Worm (Caenorhabditis elegans) whole organism, midembryonic: ENCODE results near the gene cyn-6.

ENCODE experiments used
- T22C8.4 ChIP-seq: fragments of 200-800 bp; sonication (Bioruptor generic); IDR thresholded peaks from 2 replicates; pipeline ENCODE4 v1.3.6; 2022; ENCODE audit warnings: missing genetic modification characterization, missing compliant biosample characterization
- cog-1 ChIP-seq: sonication (generic microtip); optimal IDR thresholded peaks from 2 replicates; lab custom pipeline; 2016; ENCODE audit warnings: missing genetic modification characterization, missing compliant biosample characterization
- flt-1 ChIP-seq: fragments of 200-800 bp; sonication (Bioruptor generic); IDR thresholded peaks from 2 replicates; pipeline ENCODE4 v1.3.6; 2022; ENCODE audit warnings: missing genetic modification characterization, missing compliant biosample characterization
- klf-2 ChIP-seq: fragments of 200-800 bp; sonication (Bioruptor generic); conservative IDR thresholded peaks from 2 replicates; pipeline ENCODE4 v1.3.6; 2022; ENCODE audit warnings: missing genetic modification reagents, missing genetic modification characterization, missing compliant biosample characterization
- med-1 ChIP-seq: sonication (generic microtip); optimal IDR thresholded peaks from 2 replicates; lab custom pipeline; 2017; ENCODE audit warnings: missing genetic modification characterization, mild to moderate bottlenecking, missing compliant biosample characterization, antibody characterized with exemption, missing genetic modification reagents; ENCODE audit not compliant: insufficient read depth
- ref-1 ChIP-seq: fragments of 200-800 bp; sonication (Bioruptor generic); conservative IDR thresholded peaks from 2 replicates; pipeline ENCODE4 v1.3.6; 2022; ENCODE audit warnings: missing genetic modification reagents, missing genetic modification characterization, missing compliant biosample characterization
- tab-1 ChIP-seq: fragments of 200-800 bp; sonication (Bioruptor generic); IDR thresholded peaks from 2 replicates; pipeline ENCODE4 v1.3.6; 2022; ENCODE audit warnings: missing genetic modification characterization, missing compliant biosample characterization
- ztf-23 ChIP-seq: fragments of 200-800 bp; sonication (Bioruptor generic); IDR thresholded peaks from 2 replicates; pipeline ENCODE4 v1.3.6; 2022; ENCODE audit warnings: missing genetic modification reagents, missing genetic modification characterization, missing compliant biosample characterization
- ztf-29 ChIP-seq: fragments of 200-800 bp; sonication (Bioruptor generic); IDR thresholded peaks from 2 replicates; pipeline ENCODE4 v1.3.6; 2022; ENCODE audit warnings: missing genetic modification reagents, missing genetic modification characterization, missing compliant biosample characterization

The cyn-6 gene

DNA sequence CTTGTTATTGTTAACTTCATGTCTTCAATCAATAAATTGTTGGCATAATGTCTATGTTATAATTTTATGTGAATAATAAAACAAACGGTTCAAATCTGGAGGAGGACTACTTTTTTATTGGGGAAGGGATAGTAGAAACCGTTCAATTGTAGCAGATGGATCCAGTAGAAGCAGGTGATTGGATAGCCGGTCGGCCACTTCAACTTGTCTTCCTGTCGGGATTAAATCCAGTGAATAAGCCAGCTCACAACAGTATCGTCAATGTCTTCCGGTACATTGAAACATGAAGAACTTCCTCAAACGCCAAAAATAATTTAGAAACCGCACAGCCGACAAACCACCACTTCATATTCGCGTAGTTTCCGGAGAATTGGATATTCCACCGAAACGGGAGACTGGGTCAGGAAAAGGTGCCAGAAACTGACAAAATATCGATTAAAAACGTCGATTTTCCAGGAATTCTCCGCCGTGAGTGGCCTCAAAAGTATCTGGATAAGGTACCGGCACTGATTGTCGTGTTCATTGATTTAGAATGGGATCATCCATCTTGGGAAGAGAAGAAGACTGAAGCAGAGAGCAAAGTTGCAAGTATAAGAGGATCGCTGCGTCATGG lies 21.9 kb downstream of the cyn-6 start, which contains the start of gene trpp-11:
Gene trpp-11 (plus strand): TSS at position 153 of the 613 bp plus-strand sequence.
- TF ChIP-seq tab-1 (GFP tag; lab: Robert Waterston, UW), result no peak
- TF ChIP-seq T22C8.4 (GFP tag; lab: Robert Waterston, UW), result no peak
- no peak for TF ChIP-seq ref-1 (GFP tag; lab: Robert Waterston, UW)
- no peak for TF ChIP-seq med-1 (GFP tag; lab: Kevin White, UChicago)
- no peak for TF ChIP-seq flt-1
- no peak for TF ChIP-seq ztf-23 (GFP tag; lab: Robert Waterston, UW)
- no peak for TF ChIP-seq cog-1 (tag; lab: Kevin White, UChicago)
- TF ChIP-seq ztf-29, result no peak
- no peak for TF ChIP-seq klf-2 (GFP tag; lab: Robert Waterston, UW)

DNA sequence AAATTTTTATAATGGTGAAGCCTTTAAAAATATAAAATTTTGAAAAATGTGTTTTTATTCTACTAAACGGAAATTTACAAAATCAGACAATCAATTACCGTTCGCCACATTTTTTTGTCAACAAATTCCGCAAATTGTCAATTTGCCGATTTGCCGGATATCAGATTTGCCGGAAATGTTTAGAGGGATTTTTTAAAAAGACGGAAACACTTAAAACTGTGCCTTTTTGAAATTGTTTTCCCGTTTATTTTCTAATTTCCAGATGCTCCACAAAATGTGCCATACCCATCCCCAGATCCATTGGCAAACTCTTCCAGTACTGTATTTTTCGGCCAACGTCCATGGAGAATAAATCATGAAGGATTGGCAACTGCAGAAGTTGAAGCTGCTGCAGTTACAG lies 24.3 kb downstream of the cyn-6 start:
- TF ChIP-seq cog-1 (tag; lab: Kevin White, UChicago) (no peak), klf-2 (GFP tag; lab: Robert Waterston, UW) (no peak), ztf-29 (no peak), tab-1 (GFP tag; lab: Robert Waterston, UW) (no peak), ref-1 (GFP tag; lab: Robert Waterston, UW) (no peak), flt-1 (no peak), T22C8.4 (GFP tag; lab: Robert Waterston, UW) (no peak), ztf-23 (GFP tag; lab: Robert Waterston, UW) (no peak), med-1 (GFP tag; lab: Kevin White, UChicago) (no peak)

DNA sequence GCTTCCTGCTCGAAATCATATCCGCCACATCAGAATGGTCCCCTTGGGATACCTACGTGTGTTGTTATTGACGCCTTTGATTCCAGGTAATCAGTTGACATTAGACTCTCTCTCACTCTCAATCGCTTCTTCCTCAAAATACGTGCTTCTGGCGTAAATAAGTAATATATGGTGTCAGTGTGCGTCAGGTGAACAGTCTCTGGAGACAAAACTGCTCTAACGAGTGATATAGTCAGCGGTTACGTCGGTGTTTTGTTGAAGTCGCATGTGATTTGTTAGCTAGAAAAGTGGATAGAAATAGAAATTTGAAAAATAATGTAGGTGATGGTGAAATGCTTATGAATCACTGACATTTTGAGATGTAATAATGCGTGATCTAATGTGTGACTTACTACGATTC lies 28.8 kb downstream of the cyn-6 start:
- no peak for TF ChIP-seq flt-1
- TF ChIP-seq klf-2 (GFP tag; lab: Robert Waterston, UW), result no peak
- no peak for TF ChIP-seq med-1 (GFP tag; lab: Kevin White, UChicago)
- TF ChIP-seq ref-1 (GFP tag; lab: Robert Waterston, UW), result no peak

DNA sequence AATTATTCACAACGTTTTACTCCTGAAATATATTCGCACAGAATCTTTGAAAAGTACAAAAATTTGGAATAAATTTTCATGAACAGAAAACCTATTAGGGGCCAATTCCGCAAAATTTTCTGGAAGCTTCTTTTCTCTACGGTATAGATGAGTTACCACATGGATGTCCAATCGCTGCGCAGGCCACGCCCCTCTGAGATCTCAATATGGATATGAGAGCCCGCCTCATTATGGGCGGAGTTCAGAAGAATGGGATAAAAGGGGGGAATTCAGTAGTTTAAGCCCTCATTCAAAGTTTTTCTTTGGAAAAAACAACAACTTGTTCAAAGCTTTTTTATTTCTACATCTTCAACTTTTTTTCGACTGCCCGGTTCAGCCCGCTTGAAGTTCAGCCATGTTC lies 38.3 kb downstream of the cyn-6 start, which contains the start of gene daf-7:
Gene daf-7 (plus strand): TSS at position 301 of the 400 bp plus-strand sequence.
- no peak for TF ChIP-seq ref-1 (GFP tag; lab: Robert Waterston, UW)
- no peak for TF ChIP-seq ztf-23 (GFP tag; lab: Robert Waterston, UW)
- no peak for TF ChIP-seq flt-1
- no peak for TF ChIP-seq klf-2 (GFP tag; lab: Robert Waterston, UW)
- TF ChIP-seq med-1 (GFP tag; lab: Kevin White, UChicago), result no peak
- no peak for TF ChIP-seq T22C8.4 (GFP tag; lab: Robert Waterston, UW)
- no peak for TF ChIP-seq tab-1 (GFP tag; lab: Robert Waterston, UW)
- TF ChIP-seq ztf-29, result no peak
- TF ChIP-seq cog-1 (tag; lab: Kevin White, UChicago), result no peak

DNA sequence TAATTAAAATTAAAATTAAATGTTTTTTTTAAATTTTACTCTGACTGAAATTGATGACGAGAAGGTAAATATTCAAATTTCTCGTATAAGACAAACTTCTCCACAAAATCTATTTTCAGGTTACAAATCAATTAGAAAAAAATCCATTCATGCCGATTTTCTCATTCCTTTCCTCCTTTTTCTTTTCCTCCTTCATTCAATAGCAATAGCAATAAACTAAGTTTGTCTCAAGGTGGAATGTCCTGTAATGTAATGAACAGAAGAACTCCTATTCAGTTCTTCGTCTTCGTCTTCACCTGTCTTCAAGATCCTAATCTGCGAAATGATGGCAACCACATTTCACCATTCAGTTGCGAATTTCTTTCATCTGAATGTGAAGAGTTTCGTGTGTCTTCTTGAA lies 42.6 kb downstream of the cyn-6 start, which contains the start of gene dac-1:
Gene dac-1 (plus strand): TSS at position 301 of the 400 bp plus-strand sequence.
- TF ChIP-seq T22C8.4 (GFP tag; lab: Robert Waterston, UW) (no peak), ref-1 (GFP tag; lab: Robert Waterston, UW) (no peak), klf-2 (GFP tag; lab: Robert Waterston, UW) (no peak), cog-1 (tag; lab: Kevin White, UChicago) (no peak), tab-1 (GFP tag; lab: Robert Waterston, UW) (no peak), ztf-23 (GFP tag; lab: Robert Waterston, UW) (no peak), flt-1 (no peak), ztf-29 (no peak), med-1 (GFP tag; lab: Kevin White, UChicago) (no peak)

DNA sequence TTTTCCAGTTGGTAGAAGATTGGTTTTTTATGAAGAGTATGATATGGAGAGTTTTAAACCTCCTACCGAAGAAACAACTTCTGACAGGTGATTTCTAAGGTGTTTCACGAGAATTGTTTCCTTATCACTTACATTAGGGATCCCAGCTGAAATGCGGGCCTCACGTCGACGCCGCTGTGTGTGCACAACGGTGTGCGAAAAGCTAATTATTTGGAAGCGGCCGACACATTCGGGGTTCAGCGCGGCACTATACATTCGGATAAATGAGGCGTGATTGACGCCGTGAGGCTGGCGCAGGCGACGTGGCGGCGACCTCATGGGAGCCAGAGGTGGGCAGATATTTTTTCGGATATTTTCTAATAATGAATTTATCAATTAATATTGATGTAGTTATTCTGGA lies 46.1 kb downstream of the cyn-6 start:
- TF ChIP-seq ztf-23 (GFP tag; lab: Robert Waterston, UW) (no peak), flt-1 (no peak), T22C8.4 (GFP tag; lab: Robert Waterston, UW) (no peak), cog-1 (tag; lab: Kevin White, UChicago) (no peak), ztf-29 (no peak), klf-2 (GFP tag; lab: Robert Waterston, UW) (no peak)

DNA sequence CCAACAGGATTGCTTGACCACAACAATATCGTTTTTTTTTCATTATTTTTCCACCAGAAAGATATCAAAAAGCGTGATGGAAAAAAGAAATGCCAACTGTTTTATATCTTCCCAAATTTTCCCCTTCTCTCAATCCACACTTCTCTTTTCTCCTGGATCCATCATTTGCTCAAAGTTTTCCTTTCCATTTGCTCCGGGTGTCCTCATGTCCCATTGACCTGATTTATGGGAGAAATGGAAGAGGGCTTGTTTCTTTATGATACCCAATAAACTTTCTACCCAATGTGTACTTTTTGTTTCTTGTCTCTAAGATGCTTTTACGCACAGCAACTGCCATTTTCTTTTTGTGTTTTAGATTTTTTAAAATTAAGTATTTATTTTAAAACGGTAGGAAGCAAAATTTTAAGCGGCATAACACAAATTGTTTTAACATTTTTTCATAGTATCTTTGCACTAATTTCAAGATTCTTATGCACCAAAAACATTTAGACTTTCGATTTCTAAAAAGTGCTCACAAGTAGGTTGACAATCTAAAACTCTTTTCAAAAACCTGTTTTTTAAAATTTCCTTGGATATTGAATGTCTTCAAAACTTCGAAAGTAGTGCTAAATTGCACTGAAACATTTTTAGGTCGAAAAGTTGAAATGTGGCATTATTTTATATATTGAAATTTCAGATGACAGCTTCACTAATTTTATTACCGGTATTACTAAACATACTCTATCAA lies 49.5 kb downstream of the cyn-6 start, which contains the start of gene clec-149:
Gene clec-149 (plus strand): TSS at position 677 of the 727 bp plus-strand sequence.
- no peak for TF ChIP-seq ztf-29
- TF ChIP-seq ztf-23 (GFP tag; lab: Robert Waterston, UW), result no peak
- no peak for TF ChIP-seq med-1 (GFP tag; lab: Kevin White, UChicago)
- TF ChIP-seq tab-1 (GFP tag; lab: Robert Waterston, UW), result no peak
- TF ChIP-seq ref-1 (GFP tag; lab: Robert Waterston, UW), result no peak
- no peak for TF ChIP-seq klf-2 (GFP tag; lab: Robert Waterston, UW)
- no peak for TF ChIP-seq T22C8.4 (GFP tag; lab: Robert Waterston, UW)
- TF ChIP-seq flt-1, result no peak
- no peak for TF ChIP-seq cog-1 (tag; lab: Kevin White, UChicago)
